Fruit fly (Drosophila melanogaster) whole organism, embryonic: ENCODE measurements around the gene CG31259.
A peak's percentile ranks its signal among the peaks of the same experiment; 100 is the strongest.

Experiments used
- Aef1 ChIP-seq: fragments of 200-800 bp; sonication (Bioruptor generic); IDR thresholded peaks from 3 replicates; pipeline ENCODE4 v1.3.6; 2022; ENCODE audit warnings: missing biosample characterization, missing genetic modification characterization
- Asciz ChIP-seq: fragments of 200-800 bp; sonication (Bioruptor generic); optimal IDR thresholded peaks from 2 replicates; lab custom pipeline; 2017; ENCODE audit warnings: missing biosample characterization, mild to moderate bottlenecking, missing genetic modification characterization, missing genetic modification reagents
- Blimp-1 ChIP-seq: fragments of 200-800 bp; sonication (Bioruptor generic); optimal IDR thresholded peaks from 3 replicates; lab custom pipeline; 2018; ENCODE audit warnings: missing biosample characterization, missing genetic modification characterization, mild to moderate bottlenecking, moderate library complexity, missing genetic modification reagents
- BtbVII ChIP-seq: fragments of 200-800 bp; sonication (Bioruptor generic); optimal IDR thresholded peaks from 3 replicates; lab custom pipeline; 2017; ENCODE audit warnings: missing biosample characterization, mild to moderate bottlenecking, missing genetic modification characterization
- CG10565 ChIP-seq: fragments of 200-800 bp; sonication (Bioruptor generic); optimal IDR thresholded peaks from 3 replicates; lab custom pipeline; 2016; ENCODE audit warnings: missing biosample characterization, mild to moderate bottlenecking, missing genetic modification characterization
- CG11085 ChIP-seq: fragments of 200-800 bp; sonication (Bioruptor generic); IDR thresholded peaks from 2 replicates; pipeline ENCODE4 v1.3.6; 2022; ENCODE audit warnings: missing biosample characterization, missing genetic modification characterization
- CG12219 ChIP-seq: fragments of 200-800 bp; sonication (Bioruptor generic); optimal IDR thresholded peaks from 3 replicates; lab custom pipeline; 2018; ENCODE audit warnings: missing biosample characterization, mild to moderate bottlenecking, missing genetic modification characterization
- CG12236 ChIP-seq: fragments of 200-800 bp; sonication (Bioruptor generic); optimal IDR thresholded peaks from 2 replicates; lab custom pipeline; 2016; ENCODE audit warnings: missing biosample characterization, missing genetic modification characterization
- CG1233 ChIP-seq: fragments of 200-800 bp; sonication (Bioruptor generic); optimal IDR thresholded peaks from 4 replicates; lab custom pipeline; 2018; ENCODE audit warnings: missing biosample characterization, mild to moderate bottlenecking, missing genetic modification characterization
- CG13424 ChIP-seq: fragments of 200-800 bp; sonication (Bioruptor generic); optimal IDR thresholded peaks from 2 replicates; lab custom pipeline; 2019; ENCODE audit warnings: missing biosample characterization, mild to moderate bottlenecking, missing genetic modification characterization, moderate library complexity
- CG14710 ChIP-seq: fragments of 200-800 bp; sonication (Bioruptor generic); optimal IDR thresholded peaks from 3 replicates; lab custom pipeline; 2019; ENCODE audit warnings: missing biosample characterization, mild to moderate bottlenecking, missing genetic modification characterization, moderate library complexity
- CG15011 ChIP-seq: fragments of 200-800 bp; sonication (Bioruptor generic); optimal IDR thresholded peaks from 3 replicates; lab custom pipeline; 2018; ENCODE audit warnings: missing biosample characterization, mild to moderate bottlenecking, missing genetic modification characterization
- CG1602 ChIP-seq: fragments of 200-800 bp; sonication (Bioruptor generic); optimal IDR thresholded peaks from 3 replicates; lab custom pipeline; 2016; ENCODE audit warnings: missing biosample characterization, missing genetic modification characterization
- CG16863 ChIP-seq: fragments of 200-800 bp; sonication (Bioruptor generic); optimal IDR thresholded peaks from 3 replicates; lab custom pipeline; 2016; ENCODE audit warnings: missing biosample characterization, missing genetic modification characterization
- CG33557 ChIP-seq: fragments of 200-800 bp; sonication (Bioruptor generic); optimal IDR thresholded peaks from 2 replicates; lab custom pipeline; 2019; ENCODE audit warnings: missing biosample characterization, mild to moderate bottlenecking, missing genetic modification characterization, moderate library complexity
- CG4854 ChIP-seq: fragments of 200-800 bp; sonication (Bioruptor generic); optimal IDR thresholded peaks from 2 replicates; lab custom pipeline; 2016; ENCODE audit warnings: missing biosample characterization, missing genetic modification characterization, inconsistent platforms
- CG7271 ChIP-seq: fragments of 200-800 bp; sonication (Bioruptor generic); optimal IDR thresholded peaks from 2 replicates; lab custom pipeline; 2018; ENCODE audit warnings: missing biosample characterization, mild to moderate bottlenecking, missing genetic modification characterization, moderate library complexity
- CG9797 ChIP-seq: fragments of 200-800 bp; sonication (Bioruptor generic); optimal IDR thresholded peaks from 3 replicates; lab custom pipeline; 2018; ENCODE audit warnings: missing biosample characterization, mild to moderate bottlenecking, missing genetic modification characterization
- CG9876 ChIP-seq: fragments of 200-800 bp; sonication (Bioruptor generic); optimal IDR thresholded peaks from 2 replicates; lab custom pipeline; 2016; ENCODE audit warnings: missing biosample characterization, missing genetic modification characterization
- CHES-1-like ChIP-seq: fragments of 200-800 bp; sonication (Bioruptor generic); optimal IDR thresholded peaks from 2 replicates; lab custom pipeline; 2016; ENCODE audit warnings: missing biosample characterization, missing genetic modification characterization
- Gug ChIP-seq: fragments of 200-800 bp; sonication (Bioruptor generic); IDR thresholded peaks from 4 replicates; pipeline ENCODE4 v1.3.6; 2022; ENCODE audit warnings: missing biosample characterization, missing genetic modification characterization
- HmgD ChIP-seq: fragments of 200-800 bp; sonication (Bioruptor generic); optimal IDR thresholded peaks from 3 replicates; lab custom pipeline; 2016; ENCODE audit warnings: missing biosample characterization, missing genetic modification characterization
- Hsf ChIP-seq: fragments of 200-800 bp; sonication (Bioruptor generic); optimal IDR thresholded peaks from 3 replicates; lab custom pipeline; 2016; ENCODE audit warnings: missing biosample characterization, missing genetic modification characterization
- Lpt ChIP-seq: fragments of >200 bp; optimal IDR thresholded peaks from 2 replicates; lab custom pipeline; 2018; ENCODE audit warnings: missing biosample characterization, missing genetic modification characterization
- Mes4 ChIP-seq: fragments of 200-800 bp; sonication (Bioruptor generic); optimal IDR thresholded peaks from 2 replicates; lab custom pipeline; 2016; ENCODE audit warnings: missing biosample characterization, missing genetic modification characterization
- Poxn ChIP-seq: fragments of 200-800 bp; sonication (Bioruptor generic); IDR thresholded peaks from 2 replicates; pipeline ENCODE4 v1.3.6; 2022; ENCODE audit warnings: missing biosample characterization, missing genetic modification characterization
- Sry-β ChIP-seq: fragments of 200-800 bp; sonication (Bioruptor generic); optimal IDR thresholded peaks from 2 replicates; lab custom pipeline; 2018; ENCODE audit warnings: missing biosample characterization, mild to moderate bottlenecking, missing genetic modification characterization, moderate library complexity
- ap ChIP-seq: fragments of 200-800 bp; sonication (Bioruptor generic); IDR thresholded peaks from 2 replicates; pipeline ENCODE4 v1.3.6; 2022; ENCODE audit warnings: missing biosample characterization, missing genetic modification characterization
- bbx ChIP-seq: fragments of 200-800 bp; sonication (Bioruptor generic); IDR thresholded peaks from 2 replicates; pipeline ENCODE4 v1.3.6; 2022; ENCODE audit warnings: missing biosample characterization, missing genetic modification characterization; ENCODE audit not compliant: partially characterized antibody
- cato ChIP-seq: fragments of 200-800 bp; sonication (Bioruptor generic); optimal IDR thresholded peaks from 2 replicates; lab custom pipeline; 2016; ENCODE audit warnings: missing biosample characterization, missing genetic modification characterization, borderline replicate concordance
- croc ChIP-seq: fragments of 200-800 bp; sonication (Bioruptor generic); conservative IDR thresholded peaks from 3 replicates; pipeline ENCODE4 v1.3.6; 2022; ENCODE audit warnings: missing biosample characterization, missing genetic modification characterization
- cwo ChIP-seq: fragments of 200-800 bp; sonication (Bioruptor generic); optimal IDR thresholded peaks from 3 replicates; lab custom pipeline; 2017; ENCODE audit warnings: missing biosample characterization, missing genetic modification characterization, mild to moderate bottlenecking, moderate library complexity, missing genetic modification reagents
- da ChIP-seq: fragments of 200-800 bp; sonication (Bioruptor generic); optimal IDR thresholded peaks from 2 replicates; lab custom pipeline; 2016; ENCODE audit warnings: missing biosample characterization, missing genetic modification characterization
- dmrt11E ChIP-seq: fragments of 200-800 bp; sonication (Bioruptor generic); optimal IDR thresholded peaks from 3 replicates; lab custom pipeline; 2018; ENCODE audit warnings: missing biosample characterization, mild to moderate bottlenecking, missing genetic modification characterization, moderate library complexity
- dmrt99B ChIP-seq: fragments of 200-800 bp; sonication (Bioruptor generic); optimal IDR thresholded peaks from 2 replicates; lab custom pipeline; 2018; ENCODE audit warnings: missing biosample characterization, mild to moderate bottlenecking, missing genetic modification characterization, moderate library complexity
- ems ChIP-seq: fragments of 200-800 bp; sonication (Bioruptor generic); optimal IDR thresholded peaks from 3 replicates; lab custom pipeline; 2016; ENCODE audit warnings: missing biosample characterization, missing genetic modification characterization
- ewg ChIP-seq: fragments of 200-800 bp; sonication (Bioruptor generic); optimal IDR thresholded peaks from 3 replicates; lab custom pipeline; 2017; ENCODE audit warnings: mild to moderate bottlenecking, missing biosample characterization, missing genetic modification reagents, missing genetic modification characterization
- fru ChIP-seq: fragments of >200 bp; optimal IDR thresholded peaks from 2 replicates; lab custom pipeline; 2017
- gcm2 ChIP-seq: fragments of 200-800 bp; sonication (Bioruptor generic); optimal IDR thresholded peaks from 2 replicates; lab custom pipeline; 2016; ENCODE audit warnings: missing biosample characterization, missing genetic modification characterization
- ham ChIP-seq: fragments of 200-800 bp; sonication (Bioruptor generic); IDR thresholded peaks from 2 replicates; pipeline ENCODE4 v1.3.6; 2022; ENCODE audit warnings: missing biosample characterization, missing genetic modification characterization
- kah ChIP-seq: fragments of 200-800 bp; sonication (Bioruptor generic); optimal IDR thresholded peaks from 2 replicates; lab custom pipeline; 2018; ENCODE audit warnings: missing biosample characterization, mild to moderate bottlenecking, missing genetic modification characterization
- kni ChIP-seq: fragments of 200-800 bp; sonication (Bioruptor generic); optimal IDR thresholded peaks from 3 replicates; lab custom pipeline; 2017; ENCODE audit warnings: mild to moderate bottlenecking, missing biosample characterization, missing genetic modification reagents, missing genetic modification characterization
- lov ChIP-seq, 2 experiments: fragments of 200-800 bp in 1 of 2; fragments of >200 bp in 1 of 2; sonication (Bioruptor generic) in 1 of 2; IDR thresholded peaks in 1 of 2; optimal IDR thresholded peaks in 1 of 2; 2 replicates in 1 of 2; 3 replicates in 1 of 2; pipeline versions ENCODE4 v1.3.6 to Lab custom; 2017 to 2022; ENCODE audit warnings: missing biosample characterization in 1 of 2, missing genetic modification characterization in 1 of 2
- nerfin-1 ChIP-seq: fragments of 200-800 bp; sonication (Bioruptor generic); optimal IDR thresholded peaks from 3 replicates; lab custom pipeline; 2019; ENCODE audit warnings: missing biosample characterization, mild to moderate bottlenecking, missing genetic modification characterization, moderate library complexity
- oc ChIP-seq: fragments of 200-800 bp; sonication (Bioruptor generic); optimal IDR thresholded peaks from 2 replicates; lab custom pipeline; 2018; ENCODE audit warnings: missing biosample characterization, mild to moderate bottlenecking, missing genetic modification characterization, moderate library complexity
- peb ChIP-seq: fragments of 200-800 bp; sonication (Bioruptor generic); IDR thresholded peaks from 2 replicates; pipeline ENCODE4 v1.3.6; 2022; ENCODE audit warnings: missing biosample characterization, missing genetic modification characterization
- ranshi ChIP-seq: fragments of 200-800 bp; sonication (Bioruptor generic); IDR thresholded peaks from 2 replicates; pipeline ENCODE4 v1.3.6; 2022; ENCODE audit warnings: missing biosample characterization, missing genetic modification characterization
- sens ChIP-seq: fragments of 200-800 bp; sonication (Bioruptor generic); peaks from one replicate; lab custom pipeline; 2016; ENCODE audit warnings: missing biosample characterization, missing genetic modification characterization
- wor ChIP-seq: fragments of 200-800 bp; sonication (Bioruptor generic); IDR thresholded peaks from 2 replicates; pipeline ENCODE4 v1.3.6; 2022; ENCODE audit warnings: missing biosample characterization, missing genetic modification characterization
- zen2 ChIP-seq: fragments of 200-800 bp; sonication (Bioruptor generic); IDR thresholded peaks from 3 replicates; pipeline ENCODE4 v1.3.6; 2022; ENCODE audit warnings: missing biosample characterization, missing genetic modification characterization; ENCODE audit not compliant: partially characterized antibody

Gene CG31259

dm6 chr3R:8482881-8483280 lies 40.9 kb upstream of the CG31259 start (continued):
- no peak for TF ChIP-seq CG10565 (GFP tag; lab: Kevin White, UChicago)
- peak; percentile 48; the same call in 1 of the 2 replicates for TF ChIP-seq ap (GFP tag; lab: Robert Waterston, UW)
- TF ChIP-seq Blimp-1 (GFP tag; lab: Kevin White, UChicago), result peak; percentile 68
- TF ChIP-seq peb, result peak; percentile 37; the same call in 1 of the 2 replicates
- no peak for TF ChIP-seq CG7271
- TF ChIP-seq sens (GFP tag; lab: Kevin White, UChicago), result peak; percentile 95
- TF ChIP-seq Asciz (GFP tag; lab: Kevin White, UChicago), result peak; percentile 59
- TF ChIP-seq cwo (GFP tag; lab: Kevin White, UChicago), result peak; percentile 67
- TF ChIP-seq da (GFP tag; lab: Kevin White, UChicago), result no peak
- peak; percentile 52 for TF ChIP-seq CG1233 (GFP tag; lab: Kevin White, UChicago)
- peak; percentile 69 for TF ChIP-seq ewg (GFP tag; lab: Kevin White, UChicago)
- no peak for TF ChIP-seq kni
- peak; percentile 74 for TF ChIP-seq ranshi (GFP tag; lab: Robert Waterston, UW)
- TF ChIP-seq lov (optimal IDR thresholded peaks at IDR 0.05; lab: Kevin White, UChicago), result no peak
- peak; percentile 81; the same call in 1 of the 3 replicates for TF ChIP-seq lov (GFP tag; IDR thresholded peaks at IDR 0.05; lab: Robert Waterston, UW)
- no peak for TF ChIP-seq CHES-1-like (GFP tag; lab: Kevin White, UChicago)
- TF ChIP-seq Sry-β, result no peak
- peak; percentile 58 for TF ChIP-seq dmrt11E (tag; lab: Kevin White, UChicago)
- TF ChIP-seq CG4854, result no peak
- TF ChIP-seq Poxn (GFP tag; lab: Robert Waterston, UW), result peak; percentile 35; the same call in 1 of the 2 replicates
- TF ChIP-seq CG9797 (GFP tag; lab: Kevin White, UChicago), result no peak
- TF ChIP-seq CG12219, result peak; percentile 69
- TF ChIP-seq Gug (GFP tag; lab: Robert Waterston, UW), result peak; percentile 78
- peak; percentile 12 for TF ChIP-seq kah (GFP tag; lab: Kevin White, UChicago)
- peak; percentile 31 for TF ChIP-seq CG16863 (GFP tag; lab: Kevin White, UChicago)
- peak; percentile 8 for TF ChIP-seq cato
- peak; percentile 54 for TF ChIP-seq CG14710 (tag; lab: Kevin White, UChicago)
- TF ChIP-seq croc (GFP tag; lab: Robert Waterston, UW), result peak; percentile 54; the same call in 2 of the 3 replicates
- peak; percentile 36; the same call in 1 of the 2 replicates for TF ChIP-seq wor (GFP tag; lab: Robert Waterston, UW)
- TF ChIP-seq ems (GFP tag; lab: Kevin White, UChicago), result peak; percentile 35
- no peak for TF ChIP-seq CG15011 (GFP tag; lab: Kevin White, UChicago)
- peak; percentile 75 for TF ChIP-seq dmrt99B (tag; lab: Kevin White, UChicago)
- no peak for TF ChIP-seq HmgD (GFP tag; lab: Kevin White, UChicago)
- no peak for TF ChIP-seq CG12236 (GFP tag; lab: Kevin White, UChicago)
- TF ChIP-seq CG13424 (tag; lab: Kevin White, UChicago), result peak; percentile 76
- peak; percentile 44 for TF ChIP-seq Mes4 (GFP tag; lab: Kevin White, UChicago)
- TF ChIP-seq oc (tag; lab: Kevin White, UChicago), result peak; percentile 35
- TF ChIP-seq CG9876 (GFP tag; lab: Kevin White, UChicago), result peak; percentile 38
- TF ChIP-seq gcm2 (GFP tag; lab: Kevin White, UChicago), result no peak
- peak; percentile 19 for TF ChIP-seq CG33557 (GFP tag; lab: Kevin White, UChicago)
- TF ChIP-seq zen2 (GFP tag; lab: Robert Waterston, UW), result no peak
- peak; percentile 73 for TF ChIP-seq Aef1 (GFP tag; lab: Robert Waterston, UW)
- TF ChIP-seq BtbVII (GFP tag; lab: Kevin White, UChicago), result peak; percentile 29
- TF ChIP-seq ham (GFP tag; lab: Robert Waterston, UW), result 0 out of 2 replicates have a peak, but pooled peaks have one; percentile 41
- TF ChIP-seq CG11085 (GFP tag; lab: Robert Waterston, UW), result peak; percentile 40; the same call in 1 of the 2 replicates
- no peak for TF ChIP-seq fru (lab: Kevin White, UChicago)
- no peak for TF ChIP-seq nerfin-1 (tag; lab: Kevin White, UChicago)
- TF ChIP-seq Hsf (GFP tag; lab: Kevin White, UChicago), result peak; percentile 54
- TF ChIP-seq Lpt (GFP tag; lab: Kevin White, UChicago), result no peak
- peak; percentile 62 for TF ChIP-seq CG1602
- no peak for TF ChIP-seq bbx (GFP tag; lab: Robert Waterston, UW)
